Fruit fly (Drosophila melanogaster) whole organism, adult: ENCODE results near the gene unc-13.

Experiments
- CG33017 ChIP-seq: fragments of 200-800 bp; sonication (Bioruptor generic); optimal IDR thresholded peaks from 2 replicates; lab custom pipeline; 2018; ENCODE audit warnings: missing biosample characterization, mild to moderate bottlenecking, missing genetic modification characterization, moderate library complexity
- Clk ChIP-seq: fragments of 200-800 bp; sonication (Bioruptor generic); optimal IDR thresholded peaks from 2 replicates; lab custom pipeline; 2017; ENCODE audit warnings: missing biosample characterization, missing genetic modification characterization
- Hr96 ChIP-seq: fragments of 200-800 bp; sonication (Bioruptor generic); optimal IDR thresholded peaks from 2 replicates; lab custom pipeline; 2016; ENCODE audit warnings: missing biosample characterization, missing genetic modification characterization
- bab1 ChIP-seq: fragments of 200-800 bp; sonication (Bioruptor generic); optimal IDR thresholded peaks from 3 replicates; lab custom pipeline; 2019; ENCODE audit warnings: missing biosample characterization, mild to moderate bottlenecking, missing genetic modification characterization, moderate library complexity
- cic ChIP-seq: fragments of 200-800 bp; sonication (Bioruptor generic); optimal IDR thresholded peaks from 2 replicates; lab custom pipeline; 2017; ENCODE audit warnings: missing biosample characterization, mild to moderate bottlenecking, missing genetic modification characterization, moderate library complexity
- cnc ChIP-seq, 2 experiments: fragments of >200 bp; optimal IDR thresholded peaks; 2 replicates each; lab custom pipeline; 2017
- kay ChIP-seq: fragments of 200-800 bp; sonication (Bioruptor generic); peaks from one replicate; lab custom pipeline; 2016; ENCODE audit warnings: missing biosample characterization, missing genetic modification characterization, borderline replicate concordance
- pad ChIP-seq: fragments of 200-800 bp; sonication (Bioruptor generic); optimal IDR thresholded peaks from 3 replicates; lab custom pipeline; 2017; ENCODE audit warnings: missing biosample characterization, missing genetic modification characterization, mild to moderate bottlenecking, moderate library complexity, missing genetic modification reagents
- toe ChIP-seq: fragments of 200-800 bp; sonication (Bioruptor generic); optimal IDR thresholded peaks from 2 replicates; lab custom pipeline; 2016; ENCODE audit warnings: missing biosample characterization, missing genetic modification characterization

- TF ChIP-seq kay (GFP tag; lab: Kevin White, UChicago) (peak; percentile 26), bab1 (GFP tag; lab: Kevin White, UChicago) (peak; percentile 8), cic (no peak), Clk (no peak), toe (GFP tag; lab: Kevin White, UChicago) (no peak), CG33017 (tag; lab: Kevin White, UChicago) (no peak), cnc (optimal IDR thresholded peaks at IDR 0.05; lab: Kevin White, UChicago) (no peak), Hr96 (GFP tag; lab: Kevin White, UChicago) (no peak), pad (no peak)
Observed at dm6 chr4:959921-960536, 47.9 kb upstream of the unc-13 start.
